Worm (Caenorhabditis elegans) whole organism, mixed stage, embryonic: ENCODE measurements around the gene F48D6.4.
A peak's percentile ranks its signal among the peaks of the same experiment; 100 is the strongest.

ENCODE experiments used
- M03D4.4 ChIP-seq: sonication (generic microtip); optimal IDR thresholded peaks from 2 replicates; lab custom pipeline; 2017; ENCODE audit warnings: mild to moderate bottlenecking, missing genetic modification characterization, missing compliant biosample characterization
- bed-3 ChIP-seq: fragments of 200-800 bp; sonication (Bioruptor generic); optimal IDR thresholded peaks from 3 replicates; lab custom pipeline; 2018; ENCODE audit warnings: mild to moderate bottlenecking, missing genetic modification characterization, moderate library complexity, missing compliant biosample characterization
- blmp-1 ChIP-seq: fragments of 150-350 bp; optimal IDR thresholded peaks from 2 replicates; lab custom pipeline; 2014; ENCODE audit warnings: missing biosample characterization, missing genetic modification characterization
- ceh-39 ChIP-seq: fragments of 150-350 bp; optimal IDR thresholded peaks from 2 replicates; lab custom pipeline; 2014; ENCODE audit warnings: missing biosample characterization, missing genetic modification characterization
- ceh-43 ChIP-seq: fragments of 200-800 bp; sonication (Bioruptor generic); optimal IDR thresholded peaks from 2 replicates; lab custom pipeline; 2018; ENCODE audit warnings: mild to moderate bottlenecking, missing genetic modification characterization, moderate library complexity, missing compliant biosample characterization
- ceh-83 ChIP-seq: fragments of 200-800 bp; sonication (Bioruptor generic); optimal IDR thresholded peaks from 2 replicates; lab custom pipeline; 2018; ENCODE audit warnings: mild to moderate bottlenecking, missing genetic modification characterization, missing compliant biosample characterization
- ces-1 ChIP-seq: fragments of 150-350 bp; optimal IDR thresholded peaks from 2 replicates; lab custom pipeline; 2014; ENCODE audit warnings: missing biosample characterization, missing genetic modification reagents, missing genetic modification characterization
- cnd-1 ChIP-seq: fragments of 200-800 bp; sonication (Bioruptor generic); optimal IDR thresholded peaks from 2 replicates; lab custom pipeline; 2018; ENCODE audit warnings: mild to moderate bottlenecking, missing genetic modification characterization, missing compliant biosample characterization
- drap-1 ChIP-seq: fragments of 200-800 bp; sonication (Bioruptor generic); optimal IDR thresholded peaks from 3 replicates; lab custom pipeline; 2018; ENCODE audit warnings: mild to moderate bottlenecking, missing genetic modification characterization, missing compliant biosample characterization
- elt-1 ChIP-seq: sonication (generic microtip); optimal IDR thresholded peaks from 2 replicates; lab custom pipeline; 2017; ENCODE audit warnings: missing genetic modification characterization, mild to moderate bottlenecking, missing compliant biosample characterization, antibody characterized with exemption, moderate library complexity, borderline replicate concordance; ENCODE audit not compliant: insufficient read depth
- elt-3 ChIP-seq: fragments of 150-350 bp; optimal IDR thresholded peaks from 2 replicates; lab custom pipeline; 2014; ENCODE audit warnings: missing biosample characterization, missing genetic modification characterization
- flh-1 ChIP-seq: fragments of 200-800 bp; sonication (Bioruptor generic); optimal IDR thresholded peaks from 2 replicates; lab custom pipeline; 2018; ENCODE audit warnings: mild to moderate bottlenecking, missing genetic modification characterization, moderate library complexity, missing compliant biosample characterization
- ham-2 ChIP-seq: fragments of 200-800 bp; sonication (Bioruptor generic); optimal IDR thresholded peaks from 2 replicates; lab custom pipeline; 2018; ENCODE audit warnings: mild to moderate bottlenecking, missing genetic modification characterization, missing compliant biosample characterization
- hlh-1 ChIP-seq: fragments of 150-350 bp; optimal IDR thresholded peaks from 2 replicates; lab custom pipeline; 2014; ENCODE audit warnings: missing biosample characterization, missing genetic modification reagents, missing genetic modification characterization
- lin-13 ChIP-seq: fragments of 150-350 bp; optimal IDR thresholded peaks from 2 replicates; lab custom pipeline; 2014; ENCODE audit warnings: missing biosample characterization, missing genetic modification characterization
- lin-32 ChIP-seq: fragments of 200-800 bp; sonication (Bioruptor generic); optimal IDR thresholded peaks from 2 replicates; lab custom pipeline; 2018; ENCODE audit warnings: mild to moderate bottlenecking, missing genetic modification characterization, missing compliant biosample characterization
- lsy-2 ChIP-seq: fragments of 150-350 bp; optimal IDR thresholded peaks from 2 replicates; lab custom pipeline; 2014; ENCODE audit warnings: missing biosample characterization, missing genetic modification characterization
- mab-5 ChIP-seq: fragments of 150-350 bp; optimal IDR thresholded peaks from 2 replicates; lab custom pipeline; 2014; ENCODE audit warnings: missing biosample characterization, missing genetic modification characterization
- mep-1 ChIP-seq: fragments of 150-350 bp; optimal IDR thresholded peaks from 2 replicates; lab custom pipeline; 2017; ENCODE audit warnings: missing biosample characterization, missing genetic modification reagents, missing genetic modification characterization, inconsistent platforms
- mls-2 ChIP-seq: sonication (generic microtip); optimal IDR thresholded peaks from 2 replicates; lab custom pipeline; 2016; ENCODE audit warnings: mild to moderate bottlenecking, missing genetic modification characterization, moderate library complexity, missing compliant biosample characterization
- nhr-12 ChIP-seq: fragments of 150-350 bp; optimal IDR thresholded peaks from 2 replicates; lab custom pipeline; 2014; ENCODE audit warnings: missing biosample characterization, missing genetic modification characterization
- nhr-2 ChIP-seq: fragments of 150-350 bp; optimal IDR thresholded peaks from 2 replicates; lab custom pipeline; 2014; ENCODE audit warnings: missing biosample characterization, missing genetic modification characterization
- nhr-237 ChIP-seq: fragments of 150-350 bp; optimal IDR thresholded peaks from 2 replicates; lab custom pipeline; 2014; ENCODE audit warnings: missing biosample characterization, missing genetic modification characterization
- nhr-28 ChIP-seq: fragments of 150-350 bp; optimal IDR thresholded peaks from 2 replicates; lab custom pipeline; 2014; ENCODE audit warnings: missing biosample characterization, missing genetic modification characterization
- nhr-76 ChIP-seq: sonication (generic microtip); optimal IDR thresholded peaks from 2 replicates; lab custom pipeline; 2017; ENCODE audit warnings: missing biosample characterization, missing genetic modification characterization
- pha-4 ChIP-seq: fragments of 150-350 bp; optimal IDR thresholded peaks from 2 replicates; lab custom pipeline; 2018; ENCODE audit warnings: missing biosample characterization, missing genetic modification reagents, missing genetic modification characterization
- sem-2 ChIP-seq: fragments of 200-800 bp; sonication (Bioruptor generic); optimal IDR thresholded peaks from 2 replicates; lab custom pipeline; 2018; ENCODE audit warnings: mild to moderate bottlenecking, missing genetic modification characterization, missing compliant biosample characterization
- snpc-4 ChIP-seq: fragments of 150-350 bp; optimal IDR thresholded peaks from 2 replicates; lab custom pipeline; 2014; ENCODE audit warnings: missing biosample characterization, missing genetic modification characterization
- sptf-1 ChIP-seq: sonication (generic microtip); optimal IDR thresholded peaks from 2 replicates; lab custom pipeline; 2017; ENCODE audit warnings: mild to moderate bottlenecking, missing genetic modification characterization, moderate library complexity, missing compliant biosample characterization
- tbx-8 ChIP-seq: fragments of 200-800 bp; sonication (Bioruptor generic); optimal IDR thresholded peaks from 2 replicates; lab custom pipeline; 2018; ENCODE audit warnings: mild to moderate bottlenecking, missing genetic modification characterization, moderate library complexity, missing compliant biosample characterization
- unc-120 ChIP-seq: sonication (generic microtip); optimal IDR thresholded peaks from 2 replicates; lab custom pipeline; 2017; ENCODE audit warnings: missing genetic modification characterization, missing compliant biosample characterization; ENCODE audit not compliant: poor library complexity, severe bottlenecking
- unc-39 ChIP-seq: fragments of 150-350 bp; optimal IDR thresholded peaks from 2 replicates; lab custom pipeline; 2014; ENCODE audit warnings: missing biosample characterization, missing genetic modification characterization
- unc-62 ChIP-seq: fragments of 150-350 bp; optimal IDR thresholded peaks from 2 replicates; lab custom pipeline; 2014; ENCODE audit warnings: missing biosample characterization, missing genetic modification reagents, missing genetic modification characterization
- zip-8 ChIP-seq: fragments of 150-350 bp; optimal IDR thresholded peaks from 2 replicates; lab custom pipeline; 2014; ENCODE audit warnings: missing biosample characterization, missing genetic modification characterization
- ztf-11 ChIP-seq: fragments of 150-350 bp; optimal IDR thresholded peaks from 2 replicates; lab custom pipeline; 2014; ENCODE audit warnings: missing biosample characterization, missing genetic modification characterization

Gene F48D6.4

DNA sequence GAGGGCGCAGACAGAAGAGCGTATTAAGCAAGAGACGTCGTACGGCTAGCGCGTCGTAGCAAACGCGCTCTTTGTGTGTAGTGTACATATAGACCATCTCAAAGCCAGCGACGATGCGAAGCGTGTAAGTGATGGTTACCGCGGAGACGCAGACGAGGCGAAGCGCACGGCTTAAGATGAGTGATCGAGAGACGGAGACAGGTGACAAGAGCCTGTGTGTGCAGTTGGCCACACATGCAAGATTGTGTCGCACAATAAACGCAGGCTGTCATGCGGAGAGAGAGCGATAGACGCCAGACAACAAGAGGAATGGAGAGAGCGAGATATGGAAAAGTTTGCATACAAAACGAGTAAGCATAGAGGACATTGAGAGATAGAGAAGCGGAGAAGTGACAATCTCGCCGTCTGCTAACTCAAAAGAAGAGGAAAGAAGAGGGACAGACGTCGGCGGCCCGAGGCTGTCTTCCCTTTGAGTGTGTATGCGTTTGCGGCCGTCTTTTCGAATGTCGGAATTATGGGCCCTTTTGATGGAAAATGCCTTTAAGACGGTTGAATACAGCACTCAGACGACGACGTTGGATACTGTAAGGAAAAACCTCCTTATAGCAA, 24.1 kb downstream of the F48D6.4 start:
- TF ChIP-seq bed-3 (GFP tag; lab: Kevin White, UChicago) = no peak
- no peak for TF ChIP-seq zip-8 (tag; lab: Kevin White, UChicago)
- TF ChIP-seq mls-2 (tag; lab: Kevin White, UChicago) = peak; percentile 32
- TF ChIP-seq lin-13 = peak; percentile 54
- TF ChIP-seq ceh-39 (tag; lab: Kevin White, UChicago) = peak; percentile 12
- TF ChIP-seq tbx-8 = no peak
- no peak for TF ChIP-seq flh-1 (GFP tag; lab: Kevin White, UChicago)
- TF ChIP-seq unc-120 (tag; lab: Kevin White, UChicago) = peak; percentile 61
- no peak for TF ChIP-seq sptf-1 (tag; lab: Kevin White, UChicago)
- no peak for TF ChIP-seq mep-1
- peak; percentile 100 for TF ChIP-seq ham-2 (GFP tag; lab: Kevin White, UChicago)
- no peak for TF ChIP-seq ceh-43 (GFP tag; lab: Kevin White, UChicago)
- no peak for TF ChIP-seq lin-32 (GFP tag; lab: Kevin White, UChicago)
- TF ChIP-seq hlh-1 (tag; lab: Kevin White, UChicago) = peak; percentile 26
- no peak for TF ChIP-seq sem-2 (GFP tag; lab: Kevin White, UChicago)
- peak; percentile 26 for TF ChIP-seq cnd-1 (tag; lab: Kevin White, UChicago)
- TF ChIP-seq nhr-76 = no peak
- TF ChIP-seq nhr-2 (tag; lab: Kevin White, UChicago) = no peak
- TF ChIP-seq pha-4 (tag; lab: Kevin White, UChicago) = peak; percentile 55
- peak; percentile 32 for TF ChIP-seq unc-62
- no peak for TF ChIP-seq elt-3
- no peak for TF ChIP-seq nhr-12
- no peak for TF ChIP-seq unc-39 (tag; lab: Kevin White, UChicago)
- no peak for TF ChIP-seq ztf-11 (tag; lab: Kevin White, UChicago)
- peak; percentile 72 for TF ChIP-seq ces-1 (GFP tag; lab: Kevin White, UChicago)
- no peak for TF ChIP-seq elt-1 (tag; lab: Kevin White, UChicago)
- TF ChIP-seq M03D4.4 = no peak
- no peak for TF ChIP-seq snpc-4 (tag; lab: Kevin White, UChicago)
- no peak for TF ChIP-seq drap-1 (GFP tag; lab: Kevin White, UChicago)
- no peak for TF ChIP-seq ceh-83 (GFP tag; lab: Kevin White, UChicago)
- TF ChIP-seq nhr-28 (tag; lab: Kevin White, UChicago) = no peak
- TF ChIP-seq lsy-2 (tag; lab: Kevin White, UChicago) = no peak
- TF ChIP-seq blmp-1 (tag; lab: Kevin White, UChicago) = no peak
- no peak for TF ChIP-seq mab-5
- no peak for TF ChIP-seq nhr-237

DNA sequence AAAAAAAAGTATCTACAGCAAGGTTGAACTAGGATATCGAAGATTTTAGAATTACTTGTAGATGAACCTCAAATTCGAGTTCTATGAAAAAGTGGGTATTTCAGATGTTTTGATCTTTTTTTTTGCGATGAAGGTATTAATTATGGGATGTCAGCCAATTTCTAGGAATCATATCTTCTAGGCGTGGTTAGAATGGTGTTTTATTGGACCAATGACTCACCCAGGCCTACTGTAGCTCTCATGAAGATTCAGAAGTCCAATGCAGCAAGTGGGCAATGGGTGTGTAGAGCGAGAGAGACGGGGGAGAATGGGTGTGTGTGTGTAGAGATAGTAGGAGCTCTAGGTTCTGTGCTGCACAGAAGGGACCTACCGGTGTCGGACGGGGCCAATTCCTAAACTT, 24.8 kb downstream of the F48D6.4 start:
- TF ChIP-seq lsy-2 (tag; lab: Kevin White, UChicago) = peak; percentile 72
- TF ChIP-seq cnd-1 (tag; lab: Kevin White, UChicago) = no peak
- TF ChIP-seq mab-5 = no peak
- TF ChIP-seq unc-120 (tag; lab: Kevin White, UChicago) = peak; percentile 20
- no peak for TF ChIP-seq ces-1 (GFP tag; lab: Kevin White, UChicago)

DNA sequence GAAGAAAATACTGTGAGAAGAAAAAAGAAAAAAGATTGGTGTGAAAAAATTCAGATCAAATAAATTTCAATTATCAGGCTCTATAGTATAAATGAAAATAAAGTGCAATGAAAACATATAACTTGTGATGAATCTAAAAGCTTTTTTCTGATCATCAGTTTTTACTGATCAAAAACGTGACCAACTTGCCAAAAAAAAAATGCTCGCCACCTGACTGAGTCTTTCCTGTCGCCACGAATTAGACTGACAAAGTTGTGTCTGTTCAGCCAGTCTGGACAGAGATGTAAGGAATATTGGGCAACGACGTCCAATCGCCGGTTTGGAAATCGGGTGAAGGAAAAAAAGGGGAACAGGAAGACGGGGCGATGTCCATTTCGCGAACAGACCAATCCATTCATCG, 27.5 kb downstream of the F48D6.4 start:
- TF ChIP-seq ham-2 (GFP tag; lab: Kevin White, UChicago) (no peak), nhr-2 (tag; lab: Kevin White, UChicago) (no peak), cnd-1 (tag; lab: Kevin White, UChicago) (no peak), elt-3 (no peak), elt-1 (tag; lab: Kevin White, UChicago) (no peak), hlh-1 (tag; lab: Kevin White, UChicago) (no peak), nhr-28 (tag; lab: Kevin White, UChicago) (no peak), drap-1 (GFP tag; lab: Kevin White, UChicago) (no peak), tbx-8 (no peak), zip-8 (tag; lab: Kevin White, UChicago) (no peak), ceh-39 (tag; lab: Kevin White, UChicago) (no peak), mep-1 (no peak), mab-5 (no peak), ztf-11 (tag; lab: Kevin White, UChicago) (no peak), ceh-43 (GFP tag; lab: Kevin White, UChicago) (no peak), unc-120 (tag; lab: Kevin White, UChicago) (no peak), lin-32 (GFP tag; lab: Kevin White, UChicago) (no peak), nhr-76 (no peak), nhr-237 (no peak)
